Fruit fly (Drosophila melanogaster) whole organism, prepupa: ENCODE measurements around the gene Mcm6.

Source experiments
- CG10631 ChIP-seq: fragments of 200-800 bp; sonication (Bioruptor generic); optimal IDR thresholded peaks from 2 replicates; lab custom pipeline; 2016; ENCODE audit warnings: missing biosample characterization, missing genetic modification characterization
- CG10669 ChIP-seq: fragments of 200-800 bp; sonication (Bioruptor generic); optimal IDR thresholded peaks from 3 replicates; lab custom pipeline; 2018; ENCODE audit warnings: missing biosample characterization, mild to moderate bottlenecking, missing genetic modification characterization, moderate library complexity
- CG11294 ChIP-seq: fragments of 200-800 bp; sonication (Bioruptor generic); IDR thresholded peaks from 2 replicates; pipeline ENCODE4 v1.3.6; 2022; ENCODE audit warnings: missing biosample characterization, missing genetic modification characterization
- CG11762 ChIP-seq: fragments of 200-800 bp; sonication (Bioruptor generic); optimal IDR thresholded peaks from 3 replicates; lab custom pipeline; 2016; ENCODE audit warnings: missing biosample characterization, missing genetic modification characterization; ENCODE audit not compliant: insufficient read depth
- CG11902 ChIP-seq: fragments of 200-800 bp; sonication (Bioruptor generic); optimal IDR thresholded peaks from 3 replicates; lab custom pipeline; 2016; ENCODE audit warnings: missing biosample characterization, missing genetic modification characterization
- CG1621 ChIP-seq: fragments of 200-800 bp; sonication (Bioruptor generic); optimal IDR thresholded peaks from 3 replicates; lab custom pipeline; 2018; ENCODE audit warnings: missing biosample characterization, mild to moderate bottlenecking, missing genetic modification characterization
- CG16779 ChIP-seq: fragments of 200-800 bp; sonication (Bioruptor generic); optimal IDR thresholded peaks from 3 replicates; lab custom pipeline; 2017; ENCODE audit warnings: missing biosample characterization, mild to moderate bottlenecking, missing genetic modification characterization
- CG3032 ChIP-seq: fragments of 200-800 bp; optimal IDR thresholded peaks from 2 replicates; lab custom pipeline; 2019; ENCODE audit warnings: missing biosample characterization, mild to moderate bottlenecking, missing genetic modification characterization, moderate library complexity
- CG31627 ChIP-seq: fragments of 200-800 bp; sonication (Bioruptor generic); optimal IDR thresholded peaks from 3 replicates; lab custom pipeline; 2016; ENCODE audit warnings: missing biosample characterization, missing genetic modification characterization
- CG32006 ChIP-seq: fragments of 200-800 bp; sonication (Bioruptor generic); optimal IDR thresholded peaks from 3 replicates; lab custom pipeline; 2017; ENCODE audit warnings: missing biosample characterization, mild to moderate bottlenecking, missing genetic modification characterization
- CG34406 ChIP-seq: fragments of 200-800 bp; sonication (Bioruptor generic); optimal IDR thresholded peaks from 3 replicates; lab custom pipeline; 2016; ENCODE audit warnings: missing biosample characterization, missing genetic modification characterization
- CG3919 ChIP-seq: fragments of 200-800 bp; sonication (Bioruptor generic); optimal IDR thresholded peaks from 3 replicates; lab custom pipeline; 2016; ENCODE audit warnings: missing biosample characterization, missing genetic modification characterization
- CG4318 ChIP-seq: fragments of 200-800 bp; sonication (Bioruptor generic); optimal IDR thresholded peaks from 3 replicates; lab custom pipeline; 2017; ENCODE audit warnings: missing biosample characterization, mild to moderate bottlenecking, missing genetic modification characterization
- CG6163 ChIP-seq: fragments of 200-800 bp; sonication (Bioruptor generic); IDR thresholded peaks from 3 replicates; pipeline ENCODE4 v1.3.6; 2022; ENCODE audit warnings: missing biosample characterization, missing genetic modification characterization
- CG6276 ChIP-seq: fragments of 200-800 bp; sonication (Bioruptor generic); optimal IDR thresholded peaks from 2 replicates; lab custom pipeline; 2017; ENCODE audit warnings: missing biosample characterization, mild to moderate bottlenecking, missing genetic modification characterization
- CG6792 ChIP-seq: fragments of 200-800 bp; sonication (Bioruptor generic); optimal IDR thresholded peaks from 3 replicates; lab custom pipeline; 2016; ENCODE audit warnings: missing biosample characterization, missing genetic modification characterization
- CG6808 ChIP-seq: fragments of 200-800 bp; sonication (Bioruptor generic); optimal IDR thresholded peaks from 3 replicates; lab custom pipeline; 2017; ENCODE audit warnings: missing biosample characterization, missing genetic modification characterization, mild to moderate bottlenecking, moderate library complexity, missing genetic modification reagents
- CG6854 ChIP-seq: fragments of 200-800 bp; sonication (Bioruptor generic); optimal IDR thresholded peaks from 2 replicates; lab custom pipeline; 2017; ENCODE audit warnings: missing biosample characterization, mild to moderate bottlenecking, missing genetic modification characterization
- CG7368 ChIP-seq: fragments of 200-800 bp; sonication (Bioruptor generic); optimal IDR thresholded peaks from 3 replicates; lab custom pipeline; 2016; ENCODE audit warnings: missing biosample characterization, missing genetic modification characterization
- CG8119 ChIP-seq: fragments of 200-800 bp; sonication (Bioruptor generic); IDR thresholded peaks from 3 replicates; pipeline ENCODE4 v1.3.6; 2022; ENCODE audit warnings: missing biosample characterization, missing genetic modification characterization
- CG8319 ChIP-seq: fragments of 200-800 bp; sonication (Bioruptor generic); optimal IDR thresholded peaks from 3 replicates; lab custom pipeline; 2016; ENCODE audit warnings: missing biosample characterization, missing genetic modification characterization
- CG8632 ChIP-seq: fragments of 200-800 bp; sonication (Bioruptor generic); optimal IDR thresholded peaks from 3 replicates; lab custom pipeline; 2016; ENCODE audit warnings: missing biosample characterization, missing genetic modification characterization
- CG9139 ChIP-seq: fragments of 200-800 bp; sonication (Bioruptor generic); optimal IDR thresholded peaks from 3 replicates; lab custom pipeline; 2017; ENCODE audit warnings: missing biosample characterization, mild to moderate bottlenecking, missing genetic modification characterization
- Eip75B ChIP-seq: fragments of 200-800 bp; sonication (Bioruptor generic); optimal IDR thresholded peaks from 3 replicates; lab custom pipeline; 2016; ENCODE audit warnings: missing biosample characterization, missing genetic modification characterization
- Eip78C ChIP-seq: fragments of 200-800 bp; sonication (Bioruptor generic); peaks from one replicate; lab custom pipeline; 2016; ENCODE audit warnings: missing biosample characterization, missing genetic modification characterization
- Eip93F ChIP-seq: fragments of 200-800 bp; sonication (Bioruptor generic); optimal IDR thresholded peaks from 2 replicates; lab custom pipeline; 2016; ENCODE audit warnings: missing biosample characterization, mild to moderate bottlenecking, missing genetic modification characterization
- Ets21C ChIP-seq: fragments of 200-800 bp; sonication (Bioruptor generic); optimal IDR thresholded peaks from 3 replicates; lab custom pipeline; 2016; ENCODE audit warnings: missing biosample characterization, missing genetic modification characterization
- Ets96B ChIP-seq: fragments of 200-800 bp; optimal IDR thresholded peaks from 2 replicates; lab custom pipeline; 2019; ENCODE audit warnings: missing biosample characterization, mild to moderate bottlenecking, missing genetic modification characterization, moderate library complexity
- Gug ChIP-seq: fragments of 200-800 bp; sonication (Bioruptor generic); IDR thresholded peaks from 2 replicates; pipeline ENCODE4 v1.3.6; 2022; ENCODE audit warnings: missing biosample characterization, missing genetic modification characterization
- Hr4 ChIP-seq: fragments of 200-800 bp; sonication (Bioruptor generic); optimal IDR thresholded peaks from 3 replicates; lab custom pipeline; 2016; ENCODE audit warnings: missing biosample characterization, missing genetic modification characterization
- Lpt ChIP-seq: fragments of 200-800 bp; sonication (Bioruptor generic); optimal IDR thresholded peaks from 3 replicates; lab custom pipeline; 2016; ENCODE audit warnings: missing biosample characterization, missing genetic modification characterization
- OdsH ChIP-seq: fragments of 200-800 bp; sonication (Bioruptor generic); optimal IDR thresholded peaks from 3 replicates; lab custom pipeline; 2016; ENCODE audit warnings: missing biosample characterization, missing genetic modification characterization
- Smox ChIP-seq: fragments of 200-800 bp; sonication (Bioruptor generic); optimal IDR thresholded peaks from 3 replicates; lab custom pipeline; 2016; ENCODE audit warnings: missing biosample characterization, missing genetic modification characterization
- Sox14 ChIP-seq: fragments of 200-800 bp; sonication (Bioruptor generic); optimal IDR thresholded peaks from 3 replicates; lab custom pipeline; 2016; ENCODE audit warnings: missing biosample characterization, missing genetic modification characterization
- Sox15 ChIP-seq: fragments of 200-800 bp; sonication (Bioruptor generic); optimal IDR thresholded peaks from 3 replicates; lab custom pipeline; 2016; ENCODE audit warnings: missing biosample characterization, missing genetic modification characterization
- achi ChIP-seq: fragments of 200-800 bp; sonication (Bioruptor generic); optimal IDR thresholded peaks from 3 replicates; lab custom pipeline; 2016; ENCODE audit warnings: missing biosample characterization, missing genetic modification characterization
- acj6 ChIP-seq: fragments of 200-800 bp; sonication (Bioruptor generic); optimal IDR thresholded peaks from 3 replicates; lab custom pipeline; 2016; ENCODE audit warnings: missing biosample characterization, missing genetic modification characterization
- cyc ChIP-seq: fragments of 200-800 bp; sonication (Bioruptor generic); optimal IDR thresholded peaks from 3 replicates; lab custom pipeline; 2016; ENCODE audit warnings: missing biosample characterization, missing genetic modification characterization
- dac ChIP-seq: fragments of 200-800 bp; sonication (Bioruptor generic); optimal IDR thresholded peaks from 2 replicates; lab custom pipeline; 2017; ENCODE audit warnings: missing biosample characterization, mild to moderate bottlenecking, missing genetic modification characterization
- eg ChIP-seq: fragments of 200-800 bp; sonication (Bioruptor generic); IDR thresholded peaks from 3 replicates; pipeline ENCODE4 v1.3.6; 2022; ENCODE audit warnings: missing biosample characterization, missing genetic modification characterization
- esn ChIP-seq: fragments of 200-800 bp; sonication (Bioruptor generic); optimal IDR thresholded peaks from 2 replicates; lab custom pipeline; 2016; ENCODE audit warnings: missing biosample characterization, mild to moderate bottlenecking, missing genetic modification characterization, moderate library complexity
- fd59A ChIP-seq: fragments of 200-800 bp; sonication (Bioruptor generic); optimal IDR thresholded peaks from 2 replicates; lab custom pipeline; 2017; ENCODE audit warnings: missing biosample characterization, mild to moderate bottlenecking, missing genetic modification characterization, missing genetic modification reagents
- fkh ChIP-seq: fragments of 200-800 bp; sonication (Bioruptor generic); optimal IDR thresholded peaks from 3 replicates; lab custom pipeline; 2017; ENCODE audit warnings: missing biosample characterization, mild to moderate bottlenecking, missing genetic modification characterization, moderate library complexity
- lz ChIP-seq: fragments of 200-800 bp; sonication (Bioruptor generic); optimal IDR thresholded peaks from 3 replicates; lab custom pipeline; 2016; ENCODE audit warnings: missing biosample characterization, missing genetic modification characterization
- pdm3 ChIP-seq: fragments of 200-800 bp; sonication (Bioruptor generic); optimal IDR thresholded peaks from 3 replicates; lab custom pipeline; 2016; ENCODE audit warnings: missing biosample characterization, missing genetic modification characterization
- spab ChIP-seq: fragments of 200-800 bp; sonication (Bioruptor generic); optimal IDR thresholded peaks from 2 replicates; lab custom pipeline; 2017; ENCODE audit warnings: missing biosample characterization, mild to moderate bottlenecking, missing genetic modification characterization, missing genetic modification reagents
- ss ChIP-seq, 2 experiments: fragments of 200-800 bp; sonication (Bioruptor generic); optimal IDR thresholded peaks; 2 replicates in 1 of 2; 3 replicates in 1 of 2; lab custom pipeline; 2017 to 2018; ENCODE audit warnings: mild to moderate bottlenecking in 2 of 2, missing biosample characterization in 2 of 2, missing genetic modification characterization in 2 of 2, moderate library complexity in 1 of 2
- svp ChIP-seq: fragments of 200-800 bp; sonication (Bioruptor generic); peaks from one replicate; lab custom pipeline; 2016; ENCODE audit warnings: missing biosample characterization, missing genetic modification characterization
- topi ChIP-seq: fragments of 200-800 bp; sonication (Bioruptor generic); optimal IDR thresholded peaks from 3 replicates; lab custom pipeline; 2016; ENCODE audit warnings: missing biosample characterization, missing genetic modification characterization
- vri ChIP-seq: fragments of 200-800 bp; sonication (Bioruptor generic); optimal IDR thresholded peaks from 3 replicates; lab custom pipeline; 2016; ENCODE audit warnings: missing biosample characterization, mild to moderate bottlenecking, missing genetic modification characterization

Mcm6 gene

dm6 chrX:6678635-6679501 lies 4.7 kb downstream of the Mcm6 start, which contains the start of gene ND-ASHI:
ND-ASHI (minus strand) TSS chrX:6679118.
- peak; percentile 98 for TF ChIP-seq ss (GFP tag; optimal IDR thresholded peaks at IDR 0.05; lab: Kevin White, UChicago)
- peak; percentile 95 for TF ChIP-seq CG11294 (GFP tag; lab: Robert Waterston, UW)
- TF ChIP-seq acj6 (GFP tag; lab: Kevin White, UChicago) = peak; percentile 97
- peak; percentile 97 for TF ChIP-seq CG6808 (GFP tag; lab: Kevin White, UChicago)
- peak; percentile 96 for TF ChIP-seq Lpt (GFP tag; lab: Kevin White, UChicago)
- peak; percentile 97 for TF ChIP-seq lz (GFP tag; lab: Kevin White, UChicago)
- peak; percentile 96 for TF ChIP-seq CG11762 (GFP tag; lab: Kevin White, UChicago)
- TF ChIP-seq CG3032 (tag; lab: Kevin White, UChicago) = peak; percentile 96
- TF ChIP-seq Ets21C (GFP tag; lab: Kevin White, UChicago) = peak; percentile 91
- TF ChIP-seq CG10631 (GFP tag; lab: Kevin White, UChicago) = peak; percentile 97
- no peak for TF ChIP-seq fkh
- peak; percentile 93 for TF ChIP-seq CG4318 (GFP tag; lab: Kevin White, UChicago)
- TF ChIP-seq Smox (GFP tag; lab: Kevin White, UChicago) = peak; percentile 96
- peak; percentile 95 for TF ChIP-seq Hr4 (GFP tag; lab: Kevin White, UChicago)
- peak; percentile 96 for TF ChIP-seq spab (GFP tag; lab: Kevin White, UChicago)
- TF ChIP-seq CG6163 (GFP tag; lab: Robert Waterston, UW) = peak; percentile 99
- TF ChIP-seq CG6276 (GFP tag; lab: Kevin White, UChicago) = peak; percentile 97
- peak; percentile 97 for TF ChIP-seq CG8119 (GFP tag; lab: Robert Waterston, UW)
- TF ChIP-seq CG7368 (GFP tag; lab: Kevin White, UChicago) = peak; percentile 95
- peak; percentile 95 for TF ChIP-seq Ets96B (tag; lab: Kevin White, UChicago)
- peak; percentile 97 for TF ChIP-seq CG10669 (GFP tag; lab: Kevin White, UChicago)
- peak; percentile 97 for TF ChIP-seq Sox14
- peak; percentile 97 for TF ChIP-seq CG32006 (GFP tag; lab: Kevin White, UChicago)
- peak; percentile 95 for TF ChIP-seq Eip93F (GFP tag; lab: Kevin White, UChicago)
- peak; percentile 94 for TF ChIP-seq Sox15 (GFP tag; lab: Kevin White, UChicago)
- peak; percentile 95 for TF ChIP-seq dac (GFP tag; lab: Kevin White, UChicago)
- TF ChIP-seq CG11902 (GFP tag; lab: Kevin White, UChicago) = peak; percentile 94
- TF ChIP-seq Eip78C = peak; percentile 99
- peak; percentile 93 for TF ChIP-seq CG8319
- peak; percentile 97 for TF ChIP-seq Gug
- TF ChIP-seq CG8632 (GFP tag; lab: Kevin White, UChicago) = peak; percentile 96
- TF ChIP-seq fd59A (GFP tag; lab: Kevin White, UChicago) = peak; percentile 97
- TF ChIP-seq CG6792 (GFP tag; lab: Kevin White, UChicago) = peak; percentile 96
- TF ChIP-seq OdsH (GFP tag; lab: Kevin White, UChicago) = peak; percentile 97
- TF ChIP-seq CG1621 (tag; lab: Kevin White, UChicago) = peak; percentile 98
- TF ChIP-seq CG6854 (GFP tag; lab: Kevin White, UChicago) = peak; percentile 95
- peak; percentile 95 for TF ChIP-seq vri (GFP tag; lab: Kevin White, UChicago)
- peak; percentile 97 for TF ChIP-seq Eip75B (GFP tag; lab: Kevin White, UChicago)
- peak; percentile 97 for TF ChIP-seq cyc (GFP tag; lab: Kevin White, UChicago)
- TF ChIP-seq CG34406 (GFP tag; lab: Kevin White, UChicago) = peak; percentile 97
- TF ChIP-seq topi = peak; percentile 97
- TF ChIP-seq CG16779 = peak; percentile 95
- peak; percentile 95 for TF ChIP-seq achi (GFP tag; lab: Kevin White, UChicago)
- peak; percentile 99 for TF ChIP-seq eg (GFP tag; lab: Robert Waterston, UW)
- TF ChIP-seq CG3919 (GFP tag; lab: Kevin White, UChicago) = peak; percentile 98
- TF ChIP-seq pdm3 = peak; percentile 98
- peak; percentile 97 for TF ChIP-seq esn (GFP tag; lab: Kevin White, UChicago)
- TF ChIP-seq svp = peak; percentile 98
- peak; percentile 95 for TF ChIP-seq CG31627 (GFP tag; lab: Kevin White, UChicago)
- peak; percentile 96 for TF ChIP-seq CG9139 (GFP tag; lab: Kevin White, UChicago)
